Fruit fly (Drosophila melanogaster): ENCODE measurements around the gene b.

- TF ChIP-seq Dfd (GFP tag; optimal IDR thresholded peaks at IDR 0.05) (no peak), Sp1 (GFP tag; optimal IDR thresholded peaks at IDR 0.05) (no peak), psq (GFP tag; optimal IDR thresholded peaks at IDR 0.05) (no peak), br (GFP tag; optimal IDR thresholded peaks at IDR 0.05) (no peak), Myc (optimal IDR thresholded peaks at IDR 0.05) (no peak), fru (GFP tag; optimal IDR thresholded peaks at IDR 0.05) (no peak), jim (GFP tag; optimal IDR thresholded peaks at IDR 0.05) (no peak), Abd-B (GFP tag; optimal IDR thresholded peaks at IDR 0.05) (no peak)
These were observed 9.7 kb upstream of the b start, which contains the start of the genes Adat1 and CG16865 for dm6 chr2L:13811323-13811722.
